Fruit fly (Drosophila melanogaster): ENCODE data around the gene CG31815.

dm6 chr2L:16647773-16648172 lies 42.2 kb downstream of the CG31815 start:
- no peak for TF ChIP-seq tx (GFP tag; optimal IDR thresholded peaks at IDR 0.05)
- TF ChIP-seq h (optimal IDR thresholded peaks at IDR 0.05), result no peak
- TF ChIP-seq CG17829 (tag; optimal IDR thresholded peaks at IDR 0.05), result peak; percentile 28
- no peak for TF ChIP-seq Doc3 (GFP tag; IDR thresholded peaks at IDR 0.05; ENCODE audit: partially characterized antibody)
- peak; percentile 87 for TF ChIP-seq lab (GFP tag; optimal IDR thresholded peaks at IDR 0.05)
- no peak for TF ChIP-seq CG4617 (GFP tag; optimal IDR thresholded peaks at IDR 0.05; ENCODE audit: borderline replicate concordance)
- peak; percentile 32 for TF ChIP-seq CG6813 (GFP tag; optimal IDR thresholded peaks at IDR 0.05)
- no peak for TF ChIP-seq kah (GFP tag; optimal IDR thresholded peaks at IDR 0.05)
- no peak for TF ChIP-seq HLH54F (GFP tag; optimal IDR thresholded peaks at IDR 0.05)
